Worm (Caenorhabditis elegans) whole organism, young adult: ENCODE data around the gene pqn-27.

Experiments used
- B0019.2 ChIP-seq: fragments of 200-800 bp; sonication (Bioruptor generic); conservative IDR thresholded peaks from 2 replicates; pipeline ENCODE4 v1.3.6; 2022; ENCODE audit warnings: missing genetic modification reagents, missing genetic modification characterization, missing compliant biosample characterization
- B0336.3 ChIP-seq: fragments of 200-800 bp; sonication (Bioruptor generic); IDR thresholded peaks from 2 replicates; pipeline ENCODE4 v1.3.6; 2022; ENCODE audit warnings: missing genetic modification characterization, missing compliant biosample characterization
- C06A6.2 ChIP-seq: fragments of 200-800 bp; sonication (Bioruptor generic); conservative IDR thresholded peaks from 2 replicates; pipeline ENCODE4 v1.3.6; 2022; ENCODE audit warnings: missing genetic modification characterization, missing compliant biosample characterization
- D2030.7 ChIP-seq: fragments of 200-800 bp; sonication (Bioruptor generic); IDR thresholded peaks from 2 replicates; pipeline ENCODE4 v1.3.6; 2022; ENCODE audit warnings: missing genetic modification reagents, missing genetic modification characterization, missing compliant biosample characterization
- F10E7.11 ChIP-seq: sonication (generic microtip); optimal IDR thresholded peaks from 2 replicates; lab custom pipeline; 2017; ENCODE audit warnings: mild to moderate bottlenecking, missing genetic modification characterization, moderate library complexity, missing compliant biosample characterization
- F23B12.7 ChIP-seq: sonication (generic microtip); optimal IDR thresholded peaks from 2 replicates; lab custom pipeline; 2017; ENCODE audit warnings: missing genetic modification characterization, mild to moderate bottlenecking, missing compliant biosample characterization, antibody characterized with exemption, moderate library complexity; ENCODE audit not compliant: insufficient read depth
- F39B2.1 ChIP-seq: fragments of 200-800 bp; sonication (Bioruptor generic); IDR thresholded peaks from 2 replicates; pipeline ENCODE4 v1.3.6; 2022; ENCODE audit warnings: missing genetic modification reagents, missing genetic modification characterization, missing compliant biosample characterization
- Y53G8AR.9 ChIP-seq: fragments of 200-800 bp; sonication (Bioruptor generic); conservative IDR thresholded peaks from 2 replicates; pipeline ENCODE4 v1.3.6; 2022; ENCODE audit warnings: missing genetic modification reagents, missing genetic modification characterization, missing compliant biosample characterization
- Y67H2A.10 ChIP-seq: fragments of 200-800 bp; sonication (Bioruptor generic); conservative IDR thresholded peaks from 2 replicates; pipeline ENCODE4 v1.3.6; 2022; ENCODE audit warnings: missing genetic modification reagents, missing genetic modification characterization, missing compliant biosample characterization
- atf-7 ChIP-seq: sonication (generic microtip); optimal IDR thresholded peaks from 2 replicates; lab custom pipeline; 2017; ENCODE audit warnings: mild to moderate bottlenecking, missing genetic modification characterization, missing compliant biosample characterization
- athp-1 ChIP-seq: sonication (generic microtip); optimal IDR thresholded peaks from 2 replicates; lab custom pipeline; 2017; ENCODE audit warnings: mild to moderate bottlenecking, missing genetic modification characterization, missing compliant biosample characterization
- attf-3 ChIP-seq: fragments of 200-800 bp; sonication (Bioruptor generic); conservative IDR thresholded peaks from 2 replicates; pipeline ENCODE4 v1.3.6; 2022; ENCODE audit warnings: missing genetic modification reagents, missing genetic modification characterization, missing compliant biosample characterization
- cebp-1 ChIP-seq, 2 experiments: fragments of 200-800 bp in 1 of 2; sonication (Bioruptor generic) in 1 of 2; sonication (generic microtip) in 1 of 2; IDR thresholded peaks in 1 of 2; optimal IDR thresholded peaks in 1 of 2; 2 replicates each; pipeline versions ENCODE4 v1.3.6 to Lab custom; 2017 to 2022; ENCODE audit warnings: missing compliant biosample characterization in 2 of 2, missing genetic modification characterization in 2 of 2, mild to moderate bottlenecking in 1 of 2, missing genetic modification reagents in 1 of 2, moderate library complexity in 1 of 2
- cebp-2 ChIP-seq: fragments of 200-800 bp; sonication (Bioruptor generic); IDR thresholded peaks from 2 replicates; pipeline ENCODE4 v1.3.6; 2022; ENCODE audit warnings: missing genetic modification characterization, missing compliant biosample characterization
- ceh-27 ChIP-seq: fragments of 200-800 bp; sonication (Bioruptor generic); optimal IDR thresholded peaks from 2 replicates; lab custom pipeline; 2018; ENCODE audit warnings: mild to moderate bottlenecking, missing genetic modification characterization, moderate library complexity, missing compliant biosample characterization
- ceh-40 ChIP-seq: fragments of 200-800 bp; sonication (Bioruptor generic); IDR thresholded peaks from 2 replicates; pipeline ENCODE4 v1.3.6; 2022; ENCODE audit warnings: missing genetic modification characterization, missing compliant biosample characterization
- die-1 ChIP-seq: sonication (generic microtip); optimal IDR thresholded peaks from 2 replicates; lab custom pipeline; 2016; ENCODE audit warnings: missing genotype, mild to moderate bottlenecking, missing genetic modification characterization, missing compliant biosample characterization
- dox-1 ChIP-seq: fragments of 200-800 bp; sonication (Bioruptor generic); IDR thresholded peaks from 2 replicates; pipeline ENCODE4 v1.3.6; 2022; ENCODE audit warnings: missing genetic modification reagents, missing genetic modification characterization, missing compliant biosample characterization
- dpff-1 ChIP-seq: sonication (generic microtip); optimal IDR thresholded peaks from 2 replicates; lab custom pipeline; 2017; ENCODE audit warnings: mild to moderate bottlenecking, missing genetic modification characterization, missing compliant biosample characterization
- egl-18 ChIP-seq: fragments of 200-800 bp; sonication (Bioruptor generic); IDR thresholded peaks from 2 replicates; pipeline ENCODE4 v1.3.6; 2022; ENCODE audit warnings: missing genetic modification reagents, missing genetic modification characterization, missing compliant biosample characterization
- egl-44 ChIP-seq: fragments of 200-800 bp; sonication (Bioruptor generic); IDR thresholded peaks from 2 replicates; pipeline ENCODE4 v1.3.6; 2022; ENCODE audit warnings: missing genetic modification reagents, missing genetic modification characterization, missing compliant biosample characterization
- ets-4 ChIP-seq: fragments of 200-800 bp; sonication (Bioruptor generic); optimal IDR thresholded peaks from 2 replicates; lab custom pipeline; 2018; ENCODE audit warnings: mild to moderate bottlenecking, missing genetic modification characterization, missing compliant biosample characterization
- him-1 ChIP-seq: sonication (generic microtip); optimal IDR thresholded peaks from 2 replicates; lab custom pipeline; 2016; ENCODE audit warnings: missing genotype, missing genetic modification reagents, missing genetic modification characterization, missing compliant biosample characterization
- hlh-12 ChIP-seq: sonication (generic microtip); optimal IDR thresholded peaks from 2 replicates; lab custom pipeline; 2016; ENCODE audit warnings: missing genetic modification characterization, missing compliant biosample characterization
- hsf-1 ChIP-seq: fragments of 200-800 bp; sonication (Bioruptor generic); IDR thresholded peaks from 2 replicates; pipeline ENCODE4 v1.3.6; 2022; ENCODE audit warnings: missing genetic modification reagents, missing genetic modification characterization, missing compliant biosample characterization
- let-607 ChIP-seq, 2 experiments: fragments of 200-800 bp in 1 of 2; sonication (Bioruptor generic) in 1 of 2; sonication (generic microtip) in 1 of 2; optimal IDR thresholded peaks; 2 replicates each; lab custom pipeline; 2016 to 2018; ENCODE audit warnings: mild to moderate bottlenecking in 2 of 2, missing compliant biosample characterization in 2 of 2, missing genetic modification characterization in 2 of 2, moderate library complexity in 2 of 2, missing genotype in 1 of 2
- lin-35 ChIP-seq, 3 experiments: fragments of 150-350 bp in 2 of 3; sonication (generic microtip) in 1 of 3; optimal IDR thresholded peaks; 2 replicates each; lab custom pipeline; 2014 to 2018; ENCODE audit warnings: missing biosample characterization in 3 of 3, missing genetic modification characterization in 3 of 3, missing genetic modification reagents in 3 of 3
- lin-40 ChIP-seq: sonication (generic microtip); optimal IDR thresholded peaks from 2 replicates; lab custom pipeline; 2016; ENCODE audit warnings: missing genetic modification characterization, mild to moderate bottlenecking, missing compliant biosample characterization, missing genotype, missing genetic modification reagents
- lir-1 ChIP-seq: fragments of 200-800 bp; sonication (Bioruptor generic); conservative IDR thresholded peaks from 2 replicates; pipeline ENCODE4 v1.3.6; 2022; ENCODE audit warnings: missing genetic modification reagents, missing genetic modification characterization, missing compliant biosample characterization
- madf-6 ChIP-seq: fragments of 200-800 bp; sonication (Bioruptor generic); IDR thresholded peaks from 2 replicates; pipeline ENCODE4 v1.3.6; 2022; ENCODE audit warnings: missing genetic modification reagents, missing genetic modification characterization, missing compliant biosample characterization
- mcd-1 ChIP-seq: fragments of 200-800 bp; sonication (Bioruptor generic); IDR thresholded peaks from 2 replicates; pipeline ENCODE4 v1.3.6; 2022; ENCODE audit warnings: missing genetic modification reagents, missing genetic modification characterization, missing compliant biosample characterization
- mxl-1 ChIP-seq: sonication (generic microtip); optimal IDR thresholded peaks from 2 replicates; lab custom pipeline; 2016; ENCODE audit warnings: missing genetic modification characterization, missing compliant biosample characterization
- nhr-120 ChIP-seq: fragments of 200-800 bp; sonication (Bioruptor generic); IDR thresholded peaks from 2 replicates; pipeline ENCODE4 v1.3.6; 2022; ENCODE audit warnings: missing genetic modification characterization, missing compliant biosample characterization
- nhr-179 ChIP-seq: sonication (generic microtip); optimal IDR thresholded peaks from 2 replicates; lab custom pipeline; 2016; ENCODE audit warnings: mild to moderate bottlenecking, missing genetic modification characterization, missing compliant biosample characterization
- nhr-80 ChIP-seq: sonication (generic microtip); optimal IDR thresholded peaks from 2 replicates; lab custom pipeline; 2016; ENCODE audit warnings: missing genetic modification characterization, missing compliant biosample characterization
- pbrm-1 ChIP-seq: fragments of 200-800 bp; sonication (Bioruptor generic); IDR thresholded peaks from 2 replicates; pipeline ENCODE4 v1.3.6; 2022; ENCODE audit warnings: missing genetic modification reagents, missing genetic modification characterization, missing compliant biosample characterization
- pha-4 ChIP-seq: fragments of 150-350 bp; sonication (generic microtip); optimal IDR thresholded peaks from 2 replicates; lab custom pipeline; 2014; ENCODE audit warnings: missing biosample characterization, missing genetic modification reagents, missing genetic modification characterization
- repo-1 ChIP-seq: sonication (generic microtip); optimal IDR thresholded peaks from 2 replicates; lab custom pipeline; 2017; ENCODE audit warnings: mild to moderate bottlenecking, missing genetic modification characterization, missing compliant biosample characterization
- rpc-1 ChIP-seq, 2 experiments: fragments of 150-350 bp in 1 of 2; sonication (generic microtip) in 1 of 2; optimal IDR thresholded peaks; 2 replicates each; lab custom pipeline; 2014 to 2018; ENCODE audit warnings: missing biosample characterization in 1 of 2, missing genetic modification characterization in 1 of 2, missing genetic modification reagents in 1 of 2, missing genotype in 1 of 2
- somi-1 ChIP-seq: fragments of 200-800 bp; sonication (Bioruptor generic); optimal IDR thresholded peaks from 2 replicates; lab custom pipeline; 2018; ENCODE audit warnings: mild to moderate bottlenecking, missing genetic modification characterization, missing compliant biosample characterization
- ztf-22 ChIP-seq: fragments of 200-800 bp; sonication (Bioruptor generic); optimal IDR thresholded peaks from 2 replicates; lab custom pipeline; 2018; ENCODE audit warnings: mild to moderate bottlenecking, missing genetic modification characterization, moderate library complexity, missing compliant biosample characterization

Gene pqn-27

DNA sequence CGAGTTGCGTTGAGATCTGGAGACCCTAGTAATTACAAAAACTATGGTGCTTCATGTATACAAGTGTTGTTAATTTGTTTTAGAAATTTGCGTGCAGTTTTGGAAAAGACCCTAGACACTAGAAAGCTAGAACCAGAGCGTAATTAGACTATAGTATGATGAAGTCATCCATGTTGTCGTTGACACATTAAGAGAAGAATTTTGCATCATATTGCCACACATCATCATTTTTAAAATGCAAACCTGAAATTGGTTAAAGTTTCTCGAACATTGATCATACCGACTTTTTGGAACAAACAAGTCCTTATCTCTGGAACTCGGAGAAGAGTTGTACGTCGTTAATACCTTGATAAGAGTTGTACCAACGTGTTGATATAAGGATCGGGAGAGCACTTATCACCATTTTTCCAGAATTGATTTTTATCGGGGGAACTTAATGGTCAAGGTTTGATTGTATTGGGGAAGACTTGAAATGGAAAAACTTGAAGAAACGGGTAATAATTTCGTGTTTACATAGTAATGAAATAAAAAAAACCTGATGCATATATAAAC, 7.5 kb upstream of the pqn-27 start:
- TF ChIP-seq atf-7 (tag; lab: Kevin White, UChicago) (peak; percentile 3), hsf-1 (GFP tag; lab: Robert Waterston, UW) (no peak), nhr-80 (peak; percentile 87), ztf-22 (GFP tag; lab: Kevin White, UChicago) (peak; percentile 35)

DNA sequence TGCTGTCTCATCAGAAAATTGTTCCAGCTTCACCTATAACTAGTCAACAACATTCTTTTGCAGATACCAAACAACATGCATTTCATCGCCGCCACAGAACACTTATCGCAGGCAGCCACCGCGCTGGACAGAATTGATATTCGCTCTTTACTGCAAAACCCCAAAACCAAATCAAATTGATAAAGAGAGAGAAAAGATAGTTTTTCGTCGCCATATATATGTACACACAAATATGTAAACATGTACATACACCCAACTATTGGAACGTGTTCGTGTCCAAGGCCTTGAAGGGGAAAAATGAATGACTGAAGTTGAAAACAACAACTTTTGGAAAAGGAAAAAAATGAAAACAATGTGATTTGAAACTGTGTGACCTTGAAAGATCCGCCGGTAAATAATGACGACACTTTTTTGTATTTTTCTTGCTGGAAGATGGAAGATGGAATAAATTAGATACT, 5.0 kb upstream of the pqn-27 start:
- TF ChIP-seq let-607 (tag; optimal IDR thresholded peaks at IDR 0.05; lab: Kevin White, UChicago) (no peak), die-1 (tag; lab: Kevin White, UChicago) (no peak), nhr-80 (peak; percentile 85), C06A6.2 (GFP tag; lab: Robert Waterston, UW) (no peak), cebp-1 (GFP tag; IDR thresholded peaks at IDR 0.05; lab: Robert Waterston, UW) (no peak), cebp-1 (tag; optimal IDR thresholded peaks at IDR 0.05; lab: Kevin White, UChicago) (peak; percentile 20), dox-1 (GFP tag; lab: Robert Waterston, UW) (0 out of 2 replicates have a peak, but pooled peaks have one; percentile 23), egl-18 (GFP tag; lab: Robert Waterston, UW) (no peak), lin-40 (tag; lab: Kevin White, UChicago) (peak; percentile 4), B0019.2 (GFP tag; lab: Robert Waterston, UW) (no peak)

DNA sequence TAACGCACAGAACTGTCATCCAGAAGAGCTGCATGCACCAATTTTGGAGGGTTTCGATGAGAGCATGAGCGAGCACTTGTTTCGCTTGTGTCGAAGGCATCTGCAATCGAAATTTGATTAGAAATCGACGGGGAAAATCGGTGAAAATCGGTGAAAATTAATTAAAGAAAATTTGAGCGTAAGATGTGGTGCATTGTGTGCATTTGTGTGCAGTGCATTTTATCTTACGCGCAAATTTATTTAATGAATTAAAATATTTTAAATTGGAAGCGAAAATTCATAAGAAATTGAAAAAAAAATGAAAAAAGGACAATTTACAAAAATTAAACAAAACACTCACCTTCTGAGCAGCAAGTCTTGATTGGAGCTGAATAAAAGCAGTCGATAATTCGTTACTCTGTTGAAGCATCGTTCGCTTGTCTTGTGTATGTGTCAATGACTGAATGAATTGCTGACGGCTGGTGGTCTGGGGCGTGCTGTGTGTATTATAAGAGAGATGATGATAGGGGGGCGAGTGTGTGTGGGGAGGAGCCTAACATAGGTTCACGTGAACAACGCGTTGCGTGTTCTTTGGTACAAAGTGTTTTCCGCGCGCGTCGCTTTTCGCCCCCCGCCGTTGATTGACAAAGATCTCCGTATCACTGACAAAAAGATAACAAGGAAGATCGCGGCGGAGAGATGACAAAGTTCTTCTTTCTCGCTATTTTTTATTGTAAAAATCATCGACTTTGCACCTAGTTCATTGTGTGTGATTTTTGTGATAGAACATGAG, 1.3 kb upstream of the pqn-27 start:
- peak; percentile 16 for TF ChIP-seq pha-4 (tag; lab: Kevin White, UChicago)
- peak; percentile 69; the same call in 1 of the 2 replicates for TF ChIP-seq B0336.3 (GFP tag; lab: Robert Waterston, UW)
- no peak for TF ChIP-seq cebp-2
- TF ChIP-seq mxl-1 (tag; lab: Kevin White, UChicago) = no peak
- TF ChIP-seq attf-3 = no peak
- peak; percentile 81 for TF ChIP-seq somi-1 (GFP tag; lab: Kevin White, UChicago)
- peak in 1 of 2 experiments; percentile 13 for TF ChIP-seq let-607 (tag; optimal IDR thresholded peaks at IDR 0.05; lab: Kevin White, UChicago)
- peak; percentile 73; the same call in 1 of the 2 replicates for TF ChIP-seq egl-44 (GFP tag; lab: Robert Waterston, UW)
- TF ChIP-seq F39B2.1 (GFP tag; lab: Robert Waterston, UW) = no peak
- no peak for TF ChIP-seq hlh-12 (tag; lab: Kevin White, UChicago)
- TF ChIP-seq pbrm-1 = no peak
- TF ChIP-seq Y53G8AR.9 (GFP tag; lab: Robert Waterston, UW) = no peak
- no peak for TF ChIP-seq him-1
- peak; percentile 65 for TF ChIP-seq C06A6.2 (GFP tag; lab: Robert Waterston, UW)
- TF ChIP-seq lin-35 (GFP tag; optimal IDR thresholded peaks at IDR 0.05; lab: Kevin White, UChicago) = peak in 1 of 3 experiments; percentile 8
- TF ChIP-seq nhr-120 (GFP tag; lab: Robert Waterston, UW) = no peak
- 0 out of 2 replicates have a peak, but pooled peaks have one; percentile 18 for TF ChIP-seq lir-1
- no peak for TF ChIP-seq athp-1 (tag; lab: Kevin White, UChicago)
- TF ChIP-seq rpc-1 (optimal IDR thresholded peaks at IDR 0.05; lab: Kevin White, UChicago) = no peak
- no peak for TF ChIP-seq rpc-1 (tag; optimal IDR thresholded peaks at IDR 0.05; lab: Kevin White, UChicago)
- no peak for TF ChIP-seq F23B12.7
- TF ChIP-seq dpff-1 (tag; lab: Kevin White, UChicago) = no peak
- peak; percentile 66 for TF ChIP-seq ets-4 (GFP tag; lab: Kevin White, UChicago)
- TF ChIP-seq madf-6 (GFP tag; lab: Robert Waterston, UW) = 0 out of 2 replicates have a peak, but pooled peaks have one; percentile 21
- peak; percentile 88 for TF ChIP-seq nhr-80
- peak; percentile 83 for TF ChIP-seq lin-40 (tag; lab: Kevin White, UChicago)
- TF ChIP-seq Y67H2A.10 (GFP tag; lab: Robert Waterston, UW) = no peak
- TF ChIP-seq ceh-40 = 0 out of 2 replicates have a peak, but pooled peaks have one; percentile 56
- TF ChIP-seq mcd-1 (GFP tag; lab: Robert Waterston, UW) = peak; percentile 59
- peak; percentile 23 for TF ChIP-seq repo-1 (tag; lab: Kevin White, UChicago)
- TF ChIP-seq nhr-179 (tag; lab: Kevin White, UChicago) = no peak
- TF ChIP-seq F10E7.11 (tag; lab: Kevin White, UChicago) = no peak
- no peak for TF ChIP-seq D2030.7
- no peak for TF ChIP-seq ceh-27 (GFP tag; lab: Kevin White, UChicago)
